Worm (Caenorhabditis elegans) whole organism, late embryonic: ENCODE results near the gene C54E4.5.

Source experiments
- C08G9.2 ChIP-seq: sonication (generic microtip); optimal IDR thresholded peaks from 2 replicates; lab custom pipeline; 2016; ENCODE audit warnings: mild to moderate bottlenecking, missing genetic modification characterization, moderate library complexity, missing compliant biosample characterization
- C38D4.7 ChIP-seq: fragments of 200-800 bp; sonication (Bioruptor generic); optimal IDR thresholded peaks from 2 replicates; lab custom pipeline; 2018; ENCODE audit warnings: mild to moderate bottlenecking, missing genetic modification characterization, moderate library complexity, missing compliant biosample characterization
- F13H6.1 ChIP-seq: sonication (generic microtip); optimal IDR thresholded peaks from 2 replicates; lab custom pipeline; 2016; ENCODE audit warnings: missing genetic modification characterization, missing compliant biosample characterization
- K09A11.1 ChIP-seq: sonication (generic microtip); optimal IDR thresholded peaks from 2 replicates; lab custom pipeline; 2017; ENCODE audit warnings: antibody characterized with exemption, mild to moderate bottlenecking, missing genetic modification characterization, missing compliant biosample characterization; ENCODE audit not compliant: insufficient read depth
- T23F11.4 ChIP-seq: fragments of 200-800 bp; sonication (Bioruptor generic); optimal IDR thresholded peaks from 2 replicates; lab custom pipeline; 2018; ENCODE audit warnings: mild to moderate bottlenecking, missing genetic modification characterization, missing compliant biosample characterization
- ama-1 ChIP-seq: fragments of 150-350 bp; optimal IDR thresholded peaks from 2 replicates; lab custom pipeline; 2014
- ceh-14 ChIP-seq: sonication (generic microtip); optimal IDR thresholded peaks from 2 replicates; lab custom pipeline; 2016; ENCODE audit warnings: missing genotype, missing genetic modification characterization, missing compliant biosample characterization
- ceh-18 ChIP-seq: sonication (generic microtip); optimal IDR thresholded peaks from 2 replicates; lab custom pipeline; 2016; ENCODE audit warnings: missing genetic modification characterization, missing compliant biosample characterization
- ceh-24 ChIP-seq: sonication (generic microtip); optimal IDR thresholded peaks from 2 replicates; lab custom pipeline; 2016; ENCODE audit warnings: mild to moderate bottlenecking, missing genetic modification characterization, missing compliant biosample characterization
- ceh-30 ChIP-seq: fragments of 150-350 bp; optimal IDR thresholded peaks from 2 replicates; lab custom pipeline; 2014; ENCODE audit warnings: missing biosample characterization, missing genetic modification characterization
- ceh-31 ChIP-seq: sonication (generic microtip); optimal IDR thresholded peaks from 2 replicates; lab custom pipeline; 2016; ENCODE audit warnings: missing genetic modification characterization, missing compliant biosample characterization
- ceh-6 ChIP-seq: fragments of 200-800 bp; sonication (Bioruptor generic); optimal IDR thresholded peaks from 2 replicates; lab custom pipeline; 2018; ENCODE audit warnings: mild to moderate bottlenecking, missing genetic modification characterization, missing compliant biosample characterization
- ceh-9 ChIP-seq: sonication (generic microtip); optimal IDR thresholded peaks from 2 replicates; lab custom pipeline; 2016; ENCODE audit warnings: mild to moderate bottlenecking, missing genetic modification characterization, inconsistent platforms, missing compliant biosample characterization
- dmd-4 ChIP-seq: sonication (generic microtip); optimal IDR thresholded peaks from 2 replicates; lab custom pipeline; 2016; ENCODE audit warnings: borderline replicate concordance, missing genetic modification characterization, missing compliant biosample characterization
- elt-2 ChIP-seq: sonication (generic microtip); optimal IDR thresholded peaks from 2 replicates; lab custom pipeline; 2016; ENCODE audit warnings: missing genetic modification reagents, missing genetic modification characterization, missing compliant biosample characterization
- eyg-1 ChIP-seq: sonication (generic microtip); optimal IDR thresholded peaks from 2 replicates; lab custom pipeline; 2016; ENCODE audit warnings: missing genotype, missing genetic modification characterization, missing compliant biosample characterization
- fax-1 ChIP-seq: sonication (generic microtip); optimal IDR thresholded peaks from 2 replicates; lab custom pipeline; 2016; ENCODE audit warnings: missing genotype, missing genetic modification characterization, missing compliant biosample characterization
- fkh-10 ChIP-seq: fragments of 150-350 bp; optimal IDR thresholded peaks from 2 replicates; lab custom pipeline; 2014; ENCODE audit warnings: missing biosample characterization, missing genetic modification reagents, missing genetic modification characterization
- fkh-6 ChIP-seq: sonication (generic microtip); optimal IDR thresholded peaks from 2 replicates; lab custom pipeline; 2016; ENCODE audit warnings: missing genetic modification characterization, missing compliant biosample characterization
- hlh-13 ChIP-seq: fragments of 200-800 bp; sonication (Bioruptor generic); optimal IDR thresholded peaks from 2 replicates; lab custom pipeline; 2018; ENCODE audit warnings: mild to moderate bottlenecking, missing genetic modification characterization, missing compliant biosample characterization
- hlh-6 ChIP-seq: sonication (generic microtip); optimal IDR thresholded peaks from 2 replicates; lab custom pipeline; 2016; ENCODE audit warnings: missing genotype, missing genetic modification characterization, missing compliant biosample characterization
- hlh-8 ChIP-seq: sonication (generic microtip); optimal IDR thresholded peaks from 2 replicates; lab custom pipeline; 2016; ENCODE audit warnings: missing genotype, missing genetic modification characterization, missing compliant biosample characterization
- lin-11 ChIP-seq: fragments of 200-800 bp; sonication (Bioruptor generic); optimal IDR thresholded peaks from 2 replicates; lab custom pipeline; 2018; ENCODE audit warnings: mild to moderate bottlenecking, missing genetic modification characterization, missing compliant biosample characterization
- madf-2 ChIP-seq: sonication (generic microtip); optimal IDR thresholded peaks from 2 replicates; lab custom pipeline; 2017; ENCODE audit warnings: missing genetic modification characterization, missing compliant biosample characterization
- npax-4 ChIP-seq: sonication (generic microtip); optimal IDR thresholded peaks from 2 replicates; lab custom pipeline; 2016; ENCODE audit warnings: missing genetic modification characterization, missing compliant biosample characterization
- odd-2 ChIP-seq: sonication (generic microtip); optimal IDR thresholded peaks from 2 replicates; lab custom pipeline; 2017; ENCODE audit warnings: antibody characterized with exemption, mild to moderate bottlenecking, missing genetic modification characterization, missing compliant biosample characterization
- pag-3 ChIP-seq: sonication (generic microtip); optimal IDR thresholded peaks from 2 replicates; lab custom pipeline; 2016; ENCODE audit warnings: missing compliant biosample characterization, missing genetic modification characterization, borderline replicate concordance
- pax-1 ChIP-seq: fragments of 150-350 bp; optimal IDR thresholded peaks from 2 replicates; lab custom pipeline; 2014; ENCODE audit warnings: missing biosample characterization, missing genetic modification characterization
- pqm-1 ChIP-seq: sonication (generic microtip); optimal IDR thresholded peaks from 2 replicates; lab custom pipeline; 2016; ENCODE audit warnings: missing genetic modification characterization, missing compliant biosample characterization
- sdc-2 ChIP-seq: sonication (generic microtip); optimal IDR thresholded peaks from 2 replicates; lab custom pipeline; 2016; ENCODE audit warnings: missing genotype, missing genetic modification characterization, missing compliant biosample characterization
- sox-2 ChIP-seq: fragments of 200-800 bp; sonication (Bioruptor generic); IDR thresholded peaks from 2 replicates; pipeline ENCODE4 v1.3.6; 2022; ENCODE audit warnings: missing genetic modification reagents, missing genetic modification characterization, missing compliant biosample characterization
- sox-4 ChIP-seq: sonication (generic microtip); optimal IDR thresholded peaks from 2 replicates; lab custom pipeline; 2017; ENCODE audit warnings: mild to moderate bottlenecking, missing genetic modification characterization, inconsistent platforms, missing compliant biosample characterization
- tbx-2 ChIP-seq: sonication (generic microtip); optimal IDR thresholded peaks from 2 replicates; lab custom pipeline; 2016; ENCODE audit warnings: missing genetic modification characterization, missing compliant biosample characterization
- unc-3 ChIP-seq, 2 experiments: fragments of 200-800 bp in 1 of 2; sonication (Bioruptor generic) in 1 of 2; sonication (generic microtip) in 1 of 2; conservative IDR thresholded peaks in 1 of 2; optimal IDR thresholded peaks in 1 of 2; 2 replicates each; pipeline versions ENCODE4 v1.3.6 to Lab custom; 2016 to 2022; ENCODE audit warnings: missing compliant biosample characterization in 2 of 2, missing genetic modification characterization in 2 of 2, missing genetic modification reagents in 1 of 2
- unc-42 ChIP-seq: sonication (generic microtip); optimal IDR thresholded peaks from 2 replicates; lab custom pipeline; 2016; ENCODE audit warnings: missing genotype, missing genetic modification characterization, missing compliant biosample characterization
- unc-55 ChIP-seq: sonication (generic microtip); optimal IDR thresholded peaks from 2 replicates; lab custom pipeline; 2017; ENCODE audit warnings: missing biosample characterization, missing genetic modification reagents, missing genetic modification characterization
- ztf-16 ChIP-seq: sonication (generic microtip); optimal IDR thresholded peaks from 2 replicates; lab custom pipeline; 2017; ENCODE audit warnings: missing genetic modification characterization, missing compliant biosample characterization

The C54E4.5 gene

DNA sequence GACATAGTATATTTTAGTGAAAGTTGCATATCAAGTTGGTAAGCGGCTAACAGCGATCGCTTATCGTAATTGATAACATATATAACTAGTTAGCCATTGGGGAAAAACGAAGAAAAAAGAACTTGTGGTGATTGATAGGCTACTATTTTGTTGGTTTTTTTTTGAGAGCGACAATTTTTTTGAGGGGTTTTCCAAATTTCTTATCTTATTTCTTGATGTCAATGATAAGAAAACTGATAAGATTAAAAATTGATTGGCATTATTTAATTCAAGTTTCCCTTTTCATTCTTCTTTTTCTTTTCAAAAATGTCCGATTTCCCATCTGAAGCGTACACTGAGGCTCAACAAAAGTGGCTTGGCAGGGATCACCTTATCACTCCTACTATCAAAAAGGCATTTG, 18.4 kb downstream of the C54E4.5 start, which contains the start of gene prmt-6:
Gene prmt-6, plus strand, starts transcription at position 252 of the 400 bp plus-strand sequence.
- TF ChIP-seq pag-3 (tag; lab: Kevin White, UChicago), result no peak
- peak; percentile 80 for TF ChIP-seq elt-2

DNA sequence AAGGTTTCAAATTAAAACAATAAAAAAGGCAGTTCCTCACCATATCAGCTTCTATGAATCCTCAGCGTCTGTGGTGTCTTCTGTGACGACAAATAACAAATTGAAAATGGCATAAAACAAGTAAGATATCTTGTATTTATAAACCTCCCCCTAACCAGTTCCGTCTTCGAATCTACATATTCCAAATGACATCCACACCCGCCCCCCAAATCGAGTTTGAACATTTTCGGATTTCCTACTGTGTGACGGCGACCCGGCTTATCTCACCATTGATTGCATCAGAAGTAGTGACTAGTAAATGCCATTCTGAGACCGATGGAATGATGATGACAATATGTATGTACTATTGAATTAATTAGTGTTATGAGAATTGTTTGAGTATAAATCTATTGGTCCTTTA, 20.3 kb downstream of the C54E4.5 start, which contains the start of gene grl-20:
Gene grl-20, minus strand, starts transcription at position 101 of the 400 bp plus-strand sequence.
- TF ChIP-seq eyg-1 (tag; lab: Kevin White, UChicago) (no peak), ceh-6 (GFP tag; lab: Kevin White, UChicago) (no peak), T23F11.4 (no peak), unc-55 (no peak), pqm-1 (no peak), sdc-2 (tag; lab: Kevin White, UChicago) (no peak), madf-2 (no peak), fkh-6 (no peak)

DNA sequence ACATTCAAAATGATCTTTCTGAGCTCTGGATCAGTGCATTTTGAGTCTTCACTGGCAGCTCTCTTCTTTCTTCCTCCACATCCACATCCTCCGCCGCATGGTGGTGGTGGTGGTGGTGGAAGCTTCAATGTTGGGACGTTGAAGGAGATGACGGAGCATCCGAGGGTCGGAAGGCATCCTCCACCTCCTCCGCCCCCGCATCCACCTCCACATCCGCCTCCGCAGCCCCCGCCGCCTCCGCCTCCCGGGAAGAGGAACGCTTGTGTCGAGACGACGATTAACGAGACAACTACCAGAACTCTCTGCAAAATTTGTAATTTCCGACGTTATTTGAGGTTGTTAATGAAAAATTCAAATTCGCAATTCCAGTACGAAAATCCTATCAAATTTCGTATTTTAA, 21.7 kb downstream of the C54E4.5 start:
- TF ChIP-seq tbx-2 (tag; lab: Kevin White, UChicago) (no peak), hlh-8 (no peak), pax-1 (tag; lab: Kevin White, UChicago) (no peak), fkh-10 (GFP tag; lab: Kevin White, UChicago) (no peak), ceh-9 (tag; lab: Kevin White, UChicago) (no peak), F13H6.1 (tag; lab: Kevin White, UChicago) (no peak), K09A11.1 (no peak)

DNA sequence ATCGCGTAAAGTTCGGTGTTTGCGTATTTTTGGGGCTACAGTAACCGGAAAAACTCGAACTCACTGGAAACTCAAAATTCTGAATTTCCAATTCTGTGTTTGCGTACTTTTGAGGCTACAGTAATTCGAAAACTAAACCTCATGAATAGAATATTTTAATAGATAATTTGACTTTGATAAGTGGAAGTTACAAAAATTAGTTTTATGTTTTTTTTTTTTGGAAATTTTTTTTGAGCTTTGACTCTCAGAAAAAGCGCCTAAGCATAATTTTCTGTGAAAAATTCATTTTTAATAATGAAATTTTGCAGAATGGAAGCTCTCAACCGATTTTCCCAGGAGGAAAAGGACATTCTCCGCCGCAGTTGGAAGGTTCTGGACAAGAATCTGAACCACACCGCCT, 26.6 kb downstream of the C54E4.5 start, which contains the start of gene glb-7:
Gene glb-7, plus strand, starts transcription at position 301 of the 400 bp plus-strand sequence.
- no peak for TF ChIP-seq ceh-24 (tag; lab: Kevin White, UChicago)
- TF ChIP-seq C08G9.2 (tag; lab: Kevin White, UChicago), result no peak
- no peak for TF ChIP-seq ztf-16 (tag; lab: Kevin White, UChicago)
- no peak for TF ChIP-seq hlh-6
- no peak for TF ChIP-seq ama-1
- no peak for TF ChIP-seq ceh-9 (tag; lab: Kevin White, UChicago)
- no peak for TF ChIP-seq hlh-8
- TF ChIP-seq F13H6.1 (tag; lab: Kevin White, UChicago), result no peak
- TF ChIP-seq lin-11 (tag; lab: Kevin White, UChicago), result no peak
- TF ChIP-seq pag-3 (tag; lab: Kevin White, UChicago), result no peak
- no peak for TF ChIP-seq C38D4.7 (GFP tag; lab: Kevin White, UChicago)
- no peak for TF ChIP-seq ceh-18
- TF ChIP-seq ceh-6 (GFP tag; lab: Kevin White, UChicago), result no peak
- no peak for TF ChIP-seq ceh-30 (tag; lab: Kevin White, UChicago)
- no peak for TF ChIP-seq sox-2 (GFP tag; lab: Robert Waterston, UW)
- TF ChIP-seq fkh-10 (GFP tag; lab: Kevin White, UChicago), result no peak

DNA sequence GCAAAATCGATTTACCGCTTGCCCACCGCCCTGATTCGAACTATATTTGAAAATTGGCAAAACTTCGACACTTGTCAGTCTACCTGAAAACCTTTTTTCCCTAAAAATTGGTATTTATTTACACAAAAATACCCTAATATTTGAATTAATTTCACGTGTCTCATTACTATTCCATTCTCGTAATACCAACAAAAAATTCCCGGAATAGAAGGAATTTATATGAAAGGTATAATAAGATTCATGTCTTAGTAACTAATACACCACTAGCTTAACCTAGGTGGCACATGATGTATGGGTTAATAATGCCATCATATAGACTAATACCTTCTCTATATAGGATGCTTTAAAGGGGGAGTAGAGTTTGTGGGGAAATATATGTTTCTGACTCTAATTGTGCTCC, 31.8 kb downstream of the C54E4.5 start:
- no peak for TF ChIP-seq sox-4 (tag; lab: Kevin White, UChicago)
- TF ChIP-seq F13H6.1 (tag; lab: Kevin White, UChicago), result no peak
- no peak for TF ChIP-seq T23F11.4
- no peak for TF ChIP-seq ceh-31 (tag; lab: Kevin White, UChicago)
- no peak for TF ChIP-seq sdc-2 (tag; lab: Kevin White, UChicago)
- TF ChIP-seq ceh-14 (tag; lab: Kevin White, UChicago), result no peak
- TF ChIP-seq dmd-4 (tag; lab: Kevin White, UChicago), result no peak
- no peak for TF ChIP-seq hlh-13 (GFP tag; lab: Kevin White, UChicago)
- TF ChIP-seq npax-4 (tag; lab: Kevin White, UChicago), result no peak
- TF ChIP-seq unc-3 (GFP tag; conservative IDR thresholded peaks at IDR 0.05; lab: Robert Waterston, UW), result no peak
- no peak for TF ChIP-seq unc-3 (tag; optimal IDR thresholded peaks at IDR 0.05; lab: Kevin White, UChicago)
- TF ChIP-seq unc-42, result no peak
- no peak for TF ChIP-seq K09A11.1
- no peak for TF ChIP-seq sox-2 (GFP tag; lab: Robert Waterston, UW)
- TF ChIP-seq fax-1 (tag; lab: Kevin White, UChicago), result no peak
- TF ChIP-seq madf-2, result no peak
- no peak for TF ChIP-seq odd-2 (tag; lab: Kevin White, UChicago)
- no peak for TF ChIP-seq C08G9.2 (tag; lab: Kevin White, UChicago)
